Worm (Caenorhabditis elegans) whole organism, L4 larva: ENCODE measurements around the gene ttc-4.

Source experiments
- aly-2 ChIP-seq: sonication (generic microtip); optimal IDR thresholded peaks from 2 replicates; lab custom pipeline; 2018; ENCODE audit warnings: missing biosample characterization, missing genetic modification characterization
- fkh-10 ChIP-seq: fragments of 150-350 bp; optimal IDR thresholded peaks from 2 replicates; lab custom pipeline; 2014; ENCODE audit warnings: missing biosample characterization, missing genetic modification reagents, missing genetic modification characterization
- lsy-2 ChIP-seq, 2 experiments: fragments of 150-350 bp in 1 of 2; sonication (generic microtip) in 1 of 2; optimal IDR thresholded peaks; 2 replicates each; lab custom pipeline; 2014 to 2017; ENCODE audit warnings: missing biosample characterization in 2 of 2, missing genetic modification characterization in 2 of 2
- madf-5 ChIP-seq, 2 experiments: fragments of 200-800 bp; sonication (Bioruptor generic); IDR thresholded peaks; 2 replicates each; pipeline ENCODE4 v1.3.6; 2022; ENCODE audit warnings: missing compliant biosample characterization in 2 of 2, missing genetic modification characterization in 2 of 2
- nhr-48 ChIP-seq: sonication (generic microtip); optimal IDR thresholded peaks from 2 replicates; lab custom pipeline; 2016; ENCODE audit warnings: mild to moderate bottlenecking, missing genetic modification characterization, missing compliant biosample characterization
- pqm-1 ChIP-seq: sonication (generic microtip); optimal IDR thresholded peaks from 2 replicates; lab custom pipeline; 2017; ENCODE audit warnings: missing biosample characterization, missing genetic modification characterization

ce11 chrII:5628326-5628818 is 33.9 kb downstream of the ttc-4 start, which contains the start of gene F59E12.15:
- no peak for TF ChIP-seq lsy-2 (tag; optimal IDR thresholded peaks at IDR 0.05; lab: Kevin White, UChicago)
- TF ChIP-seq fkh-10: no peak
- TF ChIP-seq nhr-48 (tag; lab: Kevin White, UChicago): no peak
- TF ChIP-seq pqm-1: no peak
- TF ChIP-seq aly-2 (tag; lab: Kevin White, UChicago): no peak
- no peak for TF ChIP-seq madf-5 (GFP tag; IDR thresholded peaks at IDR 0.05; lab: Robert Waterston, UW)
